Worm (Caenorhabditis elegans) whole organism, L2 larva: Measurements from ENCODE around the gene her-1.

Experiments
- C34F6.9 ChIP-seq: fragments of 150-350 bp; optimal IDR thresholded peaks from 2 replicates; lab custom pipeline; 2014; ENCODE audit warnings: missing biosample characterization, missing genetic modification characterization
- R02D3.7 ChIP-seq: fragments of 150-350 bp; optimal IDR thresholded peaks from 2 replicates; lab custom pipeline; 2014; ENCODE audit warnings: missing biosample characterization, missing genetic modification characterization
- Y55F3AM.14 ChIP-seq: fragments of 200-800 bp; sonication (Bioruptor generic); optimal IDR thresholded peaks from 2 replicates; lab custom pipeline; 2018; ENCODE audit warnings: mild to moderate bottlenecking, missing genetic modification characterization, missing compliant biosample characterization
- ZK546.5 ChIP-seq: sonication (generic microtip); optimal IDR thresholded peaks from 2 replicates; lab custom pipeline; 2017; ENCODE audit warnings: missing biosample characterization, missing genetic modification characterization
- alr-1 ChIP-seq: fragments of 150-350 bp; optimal IDR thresholded peaks from 2 replicates; lab custom pipeline; 2014; ENCODE audit warnings: missing biosample characterization, missing genetic modification characterization
- aly-2 ChIP-seq: fragments of 150-350 bp; optimal IDR thresholded peaks from 2 replicates; lab custom pipeline; 2014; ENCODE audit warnings: missing biosample characterization, missing genetic modification characterization
- ama-1 ChIP-seq: fragments of 150-350 bp; optimal IDR thresholded peaks from 2 replicates; lab custom pipeline; 2018; ENCODE audit warnings: inconsistent platforms
- ceh-16 ChIP-seq: fragments of 150-350 bp; optimal IDR thresholded peaks from 2 replicates; lab custom pipeline; 2014; ENCODE audit warnings: missing biosample characterization, missing genetic modification characterization
- ceh-82 ChIP-seq: fragments of 150-350 bp; optimal IDR thresholded peaks from 2 replicates; lab custom pipeline; 2014; ENCODE audit warnings: missing biosample characterization, missing genetic modification characterization
- crh-2 ChIP-seq: sonication (generic microtip); optimal IDR thresholded peaks from 2 replicates; lab custom pipeline; 2017; ENCODE audit warnings: missing biosample characterization, missing genetic modification characterization
- dmd-4 ChIP-seq: sonication (generic microtip); optimal IDR thresholded peaks from 2 replicates; lab custom pipeline; 2017; ENCODE audit warnings: missing biosample characterization, missing genetic modification characterization
- fos-1 ChIP-seq: fragments of 150-350 bp; optimal IDR thresholded peaks from 2 replicates; lab custom pipeline; 2014; ENCODE audit warnings: missing biosample characterization, missing genetic modification characterization
- gmeb-1 ChIP-seq: fragments of 150-350 bp; optimal IDR thresholded peaks from 2 replicates; lab custom pipeline; 2014; ENCODE audit warnings: missing biosample characterization, missing genetic modification characterization
- lin-11 ChIP-seq: fragments of 150-350 bp; sonication (generic microtip); optimal IDR thresholded peaks from 2 replicates; lab custom pipeline; 2014; ENCODE audit warnings: missing biosample characterization, missing genetic modification characterization, inconsistent platforms, mixed read lengths
- lin-13 ChIP-seq: fragments of 150-350 bp; optimal IDR thresholded peaks from 2 replicates; lab custom pipeline; 2014; ENCODE audit warnings: missing biosample characterization, missing genetic modification reagents, missing genetic modification characterization
- lsy-2 ChIP-seq, 2 experiments: fragments of 150-350 bp in 1 of 2; sonication (generic microtip) in 1 of 2; optimal IDR thresholded peaks; 2 replicates each; lab custom pipeline; 2014 to 2017; ENCODE audit warnings: missing biosample characterization in 2 of 2, missing genetic modification characterization in 2 of 2
- mab-5 ChIP-seq: fragments of 150-350 bp; optimal IDR thresholded peaks from 2 replicates; lab custom pipeline; 2014; ENCODE audit warnings: missing biosample characterization, missing genetic modification characterization
- mdl-1 ChIP-seq, 2 experiments: fragments of 150-350 bp in 1 of 2; sonication (generic microtip) in 1 of 2; optimal IDR thresholded peaks; 2 replicates each; lab custom pipeline; 2017; ENCODE audit warnings: missing biosample characterization in 2 of 2, missing genetic modification characterization in 2 of 2
- nhr-10 ChIP-seq: sonication (generic microtip); optimal IDR thresholded peaks from 2 replicates; lab custom pipeline; 2017; ENCODE audit warnings: missing biosample characterization, missing genetic modification characterization
- nhr-11 ChIP-seq: fragments of 150-350 bp; optimal IDR thresholded peaks from 2 replicates; lab custom pipeline; 2014; ENCODE audit warnings: missing biosample characterization, missing genetic modification characterization
- nhr-129 ChIP-seq: fragments of 150-350 bp; optimal IDR thresholded peaks from 2 replicates; lab custom pipeline; 2014; ENCODE audit warnings: missing biosample characterization, missing genetic modification characterization
- nhr-21 ChIP-seq: fragments of 150-350 bp; optimal IDR thresholded peaks from 2 replicates; lab custom pipeline; 2014; ENCODE audit warnings: missing biosample characterization, missing genetic modification characterization
- nhr-6 ChIP-seq: fragments of 150-350 bp; optimal IDR thresholded peaks from 2 replicates; lab custom pipeline; 2014; ENCODE audit warnings: missing biosample characterization, missing genetic modification characterization
- sem-4 ChIP-seq: fragments of 150-350 bp; optimal IDR thresholded peaks from 2 replicates; lab custom pipeline; 2014; ENCODE audit warnings: missing biosample characterization, missing genetic modification reagents, missing genetic modification characterization
- skn-1 ChIP-seq: sonication (generic microtip); optimal IDR thresholded peaks from 2 replicates; lab custom pipeline; 2017; ENCODE audit warnings: missing biosample characterization, missing genetic modification characterization
- sma-3 ChIP-seq: sonication (generic microtip); optimal IDR thresholded peaks from 2 replicates; lab custom pipeline; 2016; ENCODE audit warnings: missing genetic modification reagents, missing genetic modification characterization, missing compliant biosample characterization
- sma-9 ChIP-seq, 2 experiments: fragments of 150-350 bp in 1 of 2; sonication (generic microtip) in 1 of 2; optimal IDR thresholded peaks; 2 replicates each; lab custom pipeline; 2014 to 2016; ENCODE audit warnings: missing genetic modification characterization in 2 of 2, mild to moderate bottlenecking in 1 of 2, missing biosample characterization in 1 of 2, missing compliant biosample characterization in 1 of 2, missing genetic modification reagents in 1 of 2, moderate library complexity in 1 of 2
- snpc-4 ChIP-seq: fragments of 150-350 bp; optimal IDR thresholded peaks from 2 replicates; lab custom pipeline; 2014; ENCODE audit warnings: missing biosample characterization, missing genetic modification characterization
- unc-39 ChIP-seq: fragments of 150-350 bp; optimal IDR thresholded peaks from 2 replicates; lab custom pipeline; 2014; ENCODE audit warnings: missing biosample characterization, missing genetic modification characterization
- unc-55 ChIP-seq: fragments of 150-350 bp; sonication (generic microtip); optimal IDR thresholded peaks from 3 replicates; lab custom pipeline; 2014; ENCODE audit warnings: missing biosample characterization, missing genetic modification reagents, missing genetic modification characterization
- zag-1 ChIP-seq: fragments of 150-350 bp; optimal IDR thresholded peaks from 2 replicates; lab custom pipeline; 2014; ENCODE audit warnings: missing biosample characterization, missing genetic modification characterization
- ztf-11 ChIP-seq: sonication (generic microtip); optimal IDR thresholded peaks from 2 replicates; lab custom pipeline; 2017; ENCODE audit warnings: missing biosample characterization, missing genetic modification characterization
- ztf-4 ChIP-seq: fragments of 150-350 bp; optimal IDR thresholded peaks from 2 replicates; lab custom pipeline; 2014; ENCODE audit warnings: missing biosample characterization, missing genetic modification characterization

Gene her-1

DNA sequence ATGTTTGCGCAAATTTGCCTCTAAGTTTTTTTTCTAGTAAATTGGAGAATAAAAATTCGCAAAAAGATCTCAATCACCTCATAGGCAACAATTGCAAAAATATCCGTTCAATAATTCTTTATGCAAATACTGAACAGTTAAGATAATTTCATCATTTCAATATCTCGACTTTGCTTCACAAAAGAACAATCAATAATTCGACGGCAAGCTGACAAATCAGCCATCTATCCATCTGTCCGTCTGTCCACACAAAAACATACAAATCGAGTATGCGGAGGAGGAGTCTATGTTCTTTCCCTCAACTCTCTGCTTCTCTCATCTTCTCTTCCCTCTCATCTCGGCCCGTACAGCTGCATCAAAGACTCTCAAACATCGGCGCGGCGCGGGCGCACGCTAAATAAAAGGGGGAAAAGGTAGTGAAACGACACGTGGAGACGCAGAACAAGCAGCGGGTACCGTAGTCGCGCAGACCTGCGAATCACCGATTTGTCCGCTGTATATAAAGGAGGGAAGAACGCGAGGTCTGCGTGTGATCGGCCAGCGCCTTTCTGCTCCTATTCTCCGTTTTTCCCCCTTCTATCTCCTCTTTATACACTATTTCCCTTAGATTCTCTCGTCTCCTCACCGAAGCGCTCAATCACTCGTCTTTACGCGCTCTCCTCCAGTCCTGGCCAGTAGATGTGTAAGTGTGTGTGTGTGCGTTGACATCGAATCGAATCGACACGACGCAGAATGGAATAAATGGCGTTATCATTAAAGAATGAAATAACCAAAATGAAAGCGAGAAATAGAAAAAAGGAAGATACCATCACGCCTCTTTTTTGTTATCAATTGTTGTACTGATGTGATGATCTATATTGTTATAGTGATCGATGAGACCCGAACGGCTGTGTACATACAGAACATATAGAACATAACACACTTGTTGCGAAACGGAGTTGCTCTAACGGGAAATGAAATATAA lies 34.2 kb downstream of the her-1 start (continued):
- TF ChIP-seq ZK546.5 (tag; lab: Kevin White, UChicago) (peak; percentile 61), ztf-4 (tag; lab: Kevin White, UChicago) (peak; percentile 94), dmd-4 (tag; lab: Kevin White, UChicago) (no peak), lsy-2 (tag; optimal IDR thresholded peaks at IDR 0.05; lab: Kevin White, UChicago) (peak; percentile 90 to 98), R02D3.7 (tag; lab: Kevin White, UChicago) (no peak), ztf-11 (tag; lab: Kevin White, UChicago) (peak; percentile 39), mdl-1 (tag; optimal IDR thresholded peaks at IDR 0.05; lab: Kevin White, UChicago) (peak; percentile 90 to 98), alr-1 (tag; lab: Kevin White, UChicago) (no peak), lin-13 (GFP tag; lab: Kevin White, UChicago) (peak; percentile 88), ceh-82 (tag; lab: Kevin White, UChicago) (no peak)
- TF ChIP-seq, all 48 proteins: peak for 34

DNA sequence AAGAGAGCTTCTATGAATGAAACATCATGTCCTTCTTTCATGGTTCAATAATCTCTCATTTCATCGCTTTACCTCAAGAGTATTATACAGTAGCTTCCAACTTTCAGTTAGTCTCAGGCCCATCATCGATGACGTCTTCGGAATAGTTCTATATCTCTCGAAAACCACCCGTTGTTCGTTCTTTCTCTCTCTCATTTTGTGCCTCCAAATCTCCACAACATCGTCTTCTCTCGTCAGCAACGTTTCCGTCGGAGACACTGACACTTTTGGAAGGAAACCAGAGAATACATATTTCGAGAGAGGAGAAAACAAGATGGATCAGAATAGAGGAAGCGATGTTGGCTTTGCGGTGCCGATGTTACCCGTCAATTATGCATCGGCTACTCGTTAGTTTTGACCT lies 35.0 kb downstream of the her-1 start:
- TF ChIP-seq nhr-129 (tag; lab: Kevin White, UChicago) (peak; percentile 25), lsy-2 (tag; optimal IDR thresholded peaks at IDR 0.05; lab: Kevin White, UChicago) (no peak), unc-55 (peak; percentile 8), aly-2 (tag; lab: Kevin White, UChicago) (no peak), lin-11 (tag; lab: Kevin White, UChicago) (no peak), gmeb-1 (tag; lab: Kevin White, UChicago) (no peak), nhr-21 (tag; lab: Kevin White, UChicago) (peak; percentile 51), Y55F3AM.14 (GFP tag; lab: Kevin White, UChicago) (no peak), crh-2 (tag; lab: Kevin White, UChicago) (peak; percentile 29), mab-5 (tag; lab: Kevin White, UChicago) (no peak), skn-1 (tag; lab: Kevin White, UChicago) (no peak), nhr-11 (tag; lab: Kevin White, UChicago) (no peak), unc-39 (tag; lab: Kevin White, UChicago) (no peak), ama-1 (lab: Kevin White, UChicago) (peak; percentile 5), sma-9 (GFP tag; optimal IDR thresholded peaks at IDR 0.05; lab: Kevin White, UChicago) (peak; percentile 12), sma-9 (tag; optimal IDR thresholded peaks at IDR 0.05; lab: Kevin White, UChicago) (no peak), sem-4 (peak; percentile 32), nhr-6 (tag; lab: Kevin White, UChicago) (peak; percentile 32), C34F6.9 (tag; lab: Kevin White, UChicago) (peak; percentile 23)

- TF ChIP-seq lin-11 (tag; lab: Kevin White, UChicago) (no peak), snpc-4 (tag; lab: Kevin White, UChicago) (no peak), gmeb-1 (tag; lab: Kevin White, UChicago) (no peak), nhr-11 (tag; lab: Kevin White, UChicago) (no peak), sem-4 (no peak), zag-1 (no peak), sma-3 (peak; percentile 24), lsy-2 (tag; optimal IDR thresholded peaks at IDR 0.05; lab: Kevin White, UChicago) (peak in 1 of 2 experiments; percentile 30), nhr-6 (tag; lab: Kevin White, UChicago) (no peak), nhr-10 (no peak), ztf-11 (tag; lab: Kevin White, UChicago) (no peak), unc-39 (tag; lab: Kevin White, UChicago) (no peak), ceh-16 (no peak), aly-2 (tag; lab: Kevin White, UChicago) (no peak)
These were observed 37.2 kb downstream of the her-1 start, which contains the start of gene cal-7 for ce11 chrV:9733920-9734454. TSS of gene cal-7 (plus strand) at chrV:9734103.

- TF ChIP-seq lin-11 (tag; lab: Kevin White, UChicago) (no peak), crh-2 (tag; lab: Kevin White, UChicago) (peak; percentile 25), ceh-82 (tag; lab: Kevin White, UChicago) (no peak), fos-1 (tag; lab: Kevin White, UChicago) (peak; percentile 78)
These were observed 40.5 kb downstream of the her-1 start, which contains the start of gene aqp-4 for ce11 chrV:9737287-9737686. TSS of gene aqp-4 (plus strand) at chrV:9737556.
